Fruit fly (Drosophila melanogaster) whole organism, embryonic: ENCODE results near the gene CG4704.

Experiments used
- CG10274 ChIP-seq: fragments of 200-800 bp; sonication (Bioruptor generic); optimal IDR thresholded peaks from 3 replicates; lab custom pipeline; 2017; ENCODE audit warnings: missing biosample characterization, mild to moderate bottlenecking, missing genetic modification characterization
- CG12391 ChIP-seq: fragments of 200-800 bp; sonication (Bioruptor generic); optimal IDR thresholded peaks from 3 replicates; lab custom pipeline; 2018; ENCODE audit warnings: missing biosample characterization, mild to moderate bottlenecking, missing genetic modification characterization, moderate library complexity
- CG13424 ChIP-seq: fragments of 200-800 bp; sonication (Bioruptor generic); optimal IDR thresholded peaks from 2 replicates; lab custom pipeline; 2019; ENCODE audit warnings: missing biosample characterization, mild to moderate bottlenecking, missing genetic modification characterization, moderate library complexity
- CG13894 ChIP-seq: fragments of 200-800 bp; sonication (Bioruptor generic); optimal IDR thresholded peaks from 3 replicates; lab custom pipeline; 2018; ENCODE audit warnings: missing biosample characterization, mild to moderate bottlenecking, missing genetic modification characterization, moderate library complexity
- CG14014 ChIP-seq: fragments of 200-800 bp; sonication (Bioruptor generic); IDR thresholded peaks from 2 replicates; pipeline ENCODE4 v1.3.6; 2022; ENCODE audit warnings: missing biosample characterization, missing genetic modification characterization
- CG14965 ChIP-seq: fragments of 200-800 bp; sonication (Bioruptor generic); optimal IDR thresholded peaks from 2 replicates; lab custom pipeline; 2016; ENCODE audit warnings: missing biosample characterization, missing genetic modification characterization, borderline replicate concordance
- CG1529 ChIP-seq: fragments of 200-800 bp; sonication (Bioruptor generic); optimal IDR thresholded peaks from 3 replicates; lab custom pipeline; 2018; ENCODE audit warnings: missing biosample characterization, missing genetic modification characterization
- CG15479 ChIP-seq: fragments of 200-800 bp; sonication (Bioruptor generic); optimal IDR thresholded peaks from 3 replicates; lab custom pipeline; 2019; ENCODE audit warnings: missing biosample characterization, mild to moderate bottlenecking, missing genetic modification characterization, moderate library complexity
- CG15696 ChIP-seq: fragments of 200-800 bp; sonication (Bioruptor generic); optimal IDR thresholded peaks from 2 replicates; lab custom pipeline; 2019; ENCODE audit warnings: missing biosample characterization, mild to moderate bottlenecking, missing genetic modification characterization, moderate library complexity
- CG17361 ChIP-seq: fragments of 200-800 bp; sonication (Bioruptor generic); IDR thresholded peaks from 3 replicates; pipeline ENCODE4 v1.3.6; 2022; ENCODE audit warnings: missing biosample characterization, missing genetic modification characterization
- CG18476 ChIP-seq: fragments of 200-800 bp; sonication (Bioruptor generic); optimal IDR thresholded peaks from 2 replicates; lab custom pipeline; 2016; ENCODE audit warnings: missing biosample characterization, mild to moderate bottlenecking, missing genetic modification characterization
- CG2116 ChIP-seq: fragments of 200-800 bp; sonication (Bioruptor generic); optimal IDR thresholded peaks from 3 replicates; lab custom pipeline; 2018; ENCODE audit warnings: missing biosample characterization, mild to moderate bottlenecking, missing genetic modification characterization
- CG33557 ChIP-seq: fragments of 200-800 bp; sonication (Bioruptor generic); optimal IDR thresholded peaks from 2 replicates; lab custom pipeline; 2019; ENCODE audit warnings: missing biosample characterization, mild to moderate bottlenecking, missing genetic modification characterization, moderate library complexity
- CG43689 ChIP-seq: fragments of 200-800 bp; sonication (Bioruptor generic); IDR thresholded peaks from 2 replicates; pipeline ENCODE4 v1.3.6; 2022; ENCODE audit warnings: missing biosample characterization, missing genetic modification characterization
- CG4820 ChIP-seq: fragments of 200-800 bp; sonication (Bioruptor generic); optimal IDR thresholded peaks from 3 replicates; lab custom pipeline; 2016; ENCODE audit warnings: missing biosample characterization, missing genetic modification characterization
- CG6689 ChIP-seq: fragments of 200-800 bp; sonication (Bioruptor generic); IDR thresholded peaks from 2 replicates; pipeline ENCODE4 v1.3.6; 2022; ENCODE audit warnings: missing biosample characterization, missing genetic modification characterization
- CG7372 ChIP-seq: fragments of 200-800 bp; sonication (Bioruptor generic); IDR thresholded peaks from 2 replicates; pipeline ENCODE4 v1.3.6; 2022; ENCODE audit warnings: missing biosample characterization, missing genetic modification characterization
- CG7839 ChIP-seq: fragments of 200-800 bp; sonication (Bioruptor generic); optimal IDR thresholded peaks from 3 replicates; lab custom pipeline; 2018; ENCODE audit warnings: missing biosample characterization, mild to moderate bottlenecking, missing genetic modification characterization, moderate library complexity
- CG9437 ChIP-seq: fragments of 200-800 bp; sonication (Bioruptor generic); optimal IDR thresholded peaks from 2 replicates; lab custom pipeline; 2018; ENCODE audit warnings: missing biosample characterization, mild to moderate bottlenecking, missing genetic modification characterization
- CG9727 ChIP-seq: fragments of 200-800 bp; sonication (Bioruptor generic); optimal IDR thresholded peaks from 3 replicates; lab custom pipeline; 2017; ENCODE audit warnings: missing biosample characterization, mild to moderate bottlenecking, missing genetic modification characterization
- CrebB ChIP-seq: fragments of 200-800 bp; sonication (Bioruptor generic); optimal IDR thresholded peaks from 3 replicates; lab custom pipeline; 2018; ENCODE audit warnings: missing biosample characterization, mild to moderate bottlenecking, missing genetic modification characterization
- D ChIP-seq, 2 experiments: fragments of 200-800 bp in 1 of 2; fragments of >200 bp in 1 of 2; sonication (Bioruptor generic) in 1 of 2; optimal IDR thresholded peaks; 2 replicates in 1 of 2; 3 replicates in 1 of 2; lab custom pipeline; 2017; ENCODE audit warnings: mild to moderate bottlenecking in 1 of 2, missing biosample characterization in 1 of 2, missing genetic modification characterization in 1 of 2, missing genetic modification reagents in 1 of 2
- Fer3 ChIP-seq: fragments of 200-800 bp; sonication (Bioruptor generic); optimal IDR thresholded peaks from 2 replicates; lab custom pipeline; 2018; ENCODE audit warnings: missing biosample characterization, mild to moderate bottlenecking, missing genetic modification characterization, moderate library complexity
- Gug ChIP-seq: fragments of 200-800 bp; sonication (Bioruptor generic); IDR thresholded peaks from 4 replicates; pipeline ENCODE4 v1.3.6; 2022; ENCODE audit warnings: missing biosample characterization, missing genetic modification characterization
- HLHmδ ChIP-seq: fragments of 200-800 bp; sonication (Bioruptor generic); optimal IDR thresholded peaks from 2 replicates; lab custom pipeline; 2018; ENCODE audit warnings: missing biosample characterization, mild to moderate bottlenecking, missing genetic modification characterization, moderate library complexity
- Hr39 ChIP-seq: fragments of >200 bp; optimal IDR thresholded peaks from 2 replicates; lab custom pipeline; 2017
- Hr51 ChIP-seq, 2 experiments: fragments of 200-800 bp; sonication (Bioruptor generic); optimal IDR thresholded peaks; 2 replicates in 1 of 2; 3 replicates in 1 of 2; lab custom pipeline; 2016 to 2018; ENCODE audit warnings: missing biosample characterization in 2 of 2, missing genetic modification characterization in 2 of 2, mild to moderate bottlenecking in 1 of 2, moderate library complexity in 1 of 2
- Hsf ChIP-seq: fragments of 200-800 bp; sonication (Bioruptor generic); optimal IDR thresholded peaks from 3 replicates; lab custom pipeline; 2016; ENCODE audit warnings: missing biosample characterization, missing genetic modification characterization
- NFAT ChIP-seq: fragments of 200-800 bp; sonication (Bioruptor generic); IDR thresholded peaks from 2 replicates; pipeline ENCODE4 v1.3.6; 2022; ENCODE audit warnings: missing biosample characterization, missing genetic modification characterization
- NfI ChIP-seq: fragments of 200-800 bp; sonication (Bioruptor generic); optimal IDR thresholded peaks from 3 replicates; lab custom pipeline; 2018; ENCODE audit warnings: missing biosample characterization, mild to moderate bottlenecking, missing genetic modification characterization, moderate library complexity
- Oli ChIP-seq: fragments of 200-800 bp; sonication (Bioruptor generic); optimal IDR thresholded peaks from 2 replicates; lab custom pipeline; 2018; ENCODE audit warnings: missing biosample characterization, mild to moderate bottlenecking, missing genetic modification characterization, moderate library complexity
- Rx ChIP-seq: fragments of 200-800 bp; sonication (Bioruptor generic); IDR thresholded peaks from 2 replicates; pipeline ENCODE4 v1.3.6; 2022; ENCODE audit warnings: missing biosample characterization, missing genetic modification characterization
- ac ChIP-seq: fragments of 200-800 bp; sonication (Bioruptor generic); optimal IDR thresholded peaks from 3 replicates; lab custom pipeline; 2017; ENCODE audit warnings: missing biosample characterization, mild to moderate bottlenecking, missing genetic modification characterization
- corto ChIP-seq: fragments of 200-800 bp; sonication (Bioruptor generic); optimal IDR thresholded peaks from 2 replicates; lab custom pipeline; 2016; ENCODE audit warnings: missing biosample characterization, mild to moderate bottlenecking, missing genetic modification characterization, moderate library complexity
- crol ChIP-seq: fragments of 200-800 bp; sonication (Bioruptor generic); IDR thresholded peaks from 2 replicates; pipeline ENCODE4 v1.3.6; 2022; ENCODE audit warnings: missing biosample characterization, missing genetic modification characterization
- dati ChIP-seq: fragments of 200-800 bp; sonication (Bioruptor generic); IDR thresholded peaks from 2 replicates; pipeline ENCODE4 v1.3.6; 2022; ENCODE audit warnings: missing biosample characterization, missing genetic modification characterization
- eve ChIP-seq, 2 experiments: fragments of >200 bp; optimal IDR thresholded peaks; 2 replicates each; lab custom pipeline; 2017; ENCODE audit warnings: missing biosample characterization in 2 of 2, missing genetic modification characterization in 2 of 2
- mam ChIP-seq: fragments of 200-800 bp; sonication (Bioruptor generic); optimal IDR thresholded peaks from 3 replicates; lab custom pipeline; 2016; ENCODE audit warnings: missing biosample characterization, missing genetic modification characterization
- nmo ChIP-seq: fragments of 200-800 bp; sonication (Bioruptor generic); optimal IDR thresholded peaks from 2 replicates; lab custom pipeline; 2018; ENCODE audit warnings: missing biosample characterization, mild to moderate bottlenecking, missing genetic modification characterization, moderate library complexity
- otp ChIP-seq: fragments of 200-800 bp; sonication (Bioruptor generic); IDR thresholded peaks from 3 replicates; pipeline ENCODE4, ENCODE4 v1.3.6; 2022; ENCODE audit warnings: missing biosample characterization, missing genetic modification characterization
- pan ChIP-seq, 4 experiments: fragments of >200 bp in 3 of 4; fragments of 200-800 bp in 1 of 4; sonication (Bioruptor generic) in 1 of 4; optimal IDR thresholded peaks in 3 of 4; IDR thresholded peaks in 1 of 4; 2 replicates each; pipeline versions ENCODE4 v1.3.6 to Lab custom; 2017 to 2022; ENCODE audit warnings: missing biosample characterization in 2 of 4, missing genetic modification characterization in 2 of 4, mixed read lengths in 1 of 4
- pho ChIP-seq: fragments of 200-800 bp; sonication (Bioruptor generic); optimal IDR thresholded peaks from 2 replicates; lab custom pipeline; 2016; ENCODE audit warnings: missing biosample characterization, missing genetic modification characterization
- pnt ChIP-seq: fragments of 200-800 bp; sonication (Bioruptor generic); optimal IDR thresholded peaks from 3 replicates; lab custom pipeline; 2016; ENCODE audit warnings: missing biosample characterization, missing genetic modification characterization
- seq ChIP-seq: fragments of 200-800 bp; sonication (Bioruptor generic); IDR thresholded peaks from 2 replicates; pipeline ENCODE4 v1.3.6; 2022; ENCODE audit warnings: missing biosample characterization, missing genetic modification characterization
- sima ChIP-seq: fragments of 200-800 bp; sonication (Bioruptor generic); optimal IDR thresholded peaks from 2 replicates; lab custom pipeline; 2016; ENCODE audit warnings: missing biosample characterization, missing genetic modification characterization
- so ChIP-seq: fragments of 200-800 bp; sonication (Bioruptor generic); IDR thresholded peaks from 3 replicates; pipeline ENCODE4 v1.3.6; 2022; ENCODE audit warnings: missing biosample characterization, missing genetic modification characterization
- tio ChIP-seq: fragments of 200-800 bp; sonication (Bioruptor generic); optimal IDR thresholded peaks from 2 replicates; lab custom pipeline; 2017; ENCODE audit warnings: missing biosample characterization, missing genetic modification characterization, inconsistent platforms
- wdn ChIP-seq: fragments of 200-800 bp; sonication (Bioruptor generic); IDR thresholded peaks from 2 replicates; pipeline ENCODE4 v1.3.6; 2022; ENCODE audit warnings: missing biosample characterization, missing genetic modification characterization
- z ChIP-seq: fragments of 200-800 bp; sonication (Bioruptor generic); IDR thresholded peaks from 3 replicates; pipeline ENCODE4 v1.3.6; 2022; ENCODE audit warnings: missing biosample characterization, missing genetic modification characterization
- zen ChIP-seq: fragments of 200-800 bp; sonication (Bioruptor generic); optimal IDR thresholded peaks from 3 replicates; lab custom pipeline; 2018; ENCODE audit warnings: missing biosample characterization, mild to moderate bottlenecking, missing genetic modification characterization, moderate library complexity

The CG4704 gene

DNA sequence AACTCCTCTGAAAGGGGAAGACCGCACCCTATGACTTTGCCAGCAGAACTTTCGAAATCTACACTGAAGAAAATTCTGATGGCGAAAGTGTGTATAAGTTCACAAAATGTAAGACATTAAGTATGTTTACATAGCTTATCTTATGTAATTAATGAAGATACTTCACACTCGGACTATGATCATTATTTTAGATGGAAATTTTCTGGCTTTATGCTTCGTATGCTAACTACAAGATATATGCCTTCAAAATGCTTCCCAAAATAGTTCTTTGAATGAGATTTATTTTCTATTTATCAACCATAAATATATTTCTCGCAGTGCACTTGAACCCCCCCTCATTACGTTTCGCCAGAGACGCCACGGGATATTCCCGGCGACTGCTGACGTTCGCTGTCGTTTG lies 32.3 kb upstream of the CG4704 start (continued):
- TF ChIP-seq CG14965 (GFP tag; lab: Kevin White, UChicago) (no peak), dati (GFP tag; lab: Robert Waterston, UW) (no peak), tio (GFP tag; lab: Kevin White, UChicago) (no peak), NFAT (GFP tag; lab: Robert Waterston, UW) (no peak), CG13894 (tag; lab: Kevin White, UChicago) (no peak), CG10274 (no peak), CG7372 (GFP tag; lab: Robert Waterston, UW) (0 out of 2 replicates have a peak, but pooled peaks have one; percentile 8), CG15696 (tag; lab: Kevin White, UChicago) (peak; percentile 40), otp (GFP tag; lab: Robert Waterston, UW) (no peak; the same call in 2 of the 3 replicates), HLHmδ (GFP tag; lab: Kevin White, UChicago) (no peak), zen (tag; lab: Kevin White, UChicago) (peak; percentile 52), corto (GFP tag; lab: Kevin White, UChicago) (no peak), CG2116 (no peak), CG6689 (peak; percentile 57), CG43689 (GFP tag; lab: Robert Waterston, UW) (no peak), CG15479 (no peak), Hsf (GFP tag; lab: Kevin White, UChicago) (peak; percentile 9), sima (no peak), CrebB (tag; lab: Kevin White, UChicago) (no peak), CG12391 (tag; lab: Kevin White, UChicago) (peak; percentile 58), Hr39 (lab: Kevin White, UChicago) (no peak), Hr51 (GFP tag; optimal IDR thresholded peaks at IDR 0.05; lab: Kevin White, UChicago) (peak in 1 of 2 experiments; percentile 55), CG9437 (GFP tag; lab: Kevin White, UChicago) (peak; percentile 42), Oli (tag; lab: Kevin White, UChicago) (peak; percentile 67), CG1529 (peak; percentile 23), Rx (GFP tag; lab: Robert Waterston, UW) (no peak), nmo (GFP tag; lab: Kevin White, UChicago) (peak; percentile 67), CG9727 (GFP tag; lab: Kevin White, UChicago) (peak; percentile 64), CG7839 (tag; lab: Kevin White, UChicago) (peak; percentile 72), crol (GFP tag; lab: Robert Waterston, UW) (no peak), CG14014 (GFP tag; lab: Robert Waterston, UW) (no peak), pho (GFP tag; lab: Kevin White, UChicago) (peak; percentile 10), z (no peak), CG13424 (peak; percentile 61), so (GFP tag; lab: Robert Waterston, UW) (no peak), CG18476 (peak; percentile 23), mam (GFP tag; lab: Kevin White, UChicago) (no peak), Gug (GFP tag; lab: Robert Waterston, UW) (no peak), seq (GFP tag; lab: Robert Waterston, UW) (peak; percentile 31; the same call in 1 of the 2 replicates), CG4820 (GFP tag; lab: Kevin White, UChicago) (no peak), D (optimal IDR thresholded peaks at IDR 0.05; lab: Kevin White, UChicago) (no peak), D (GFP tag; optimal IDR thresholded peaks at IDR 0.05; lab: Kevin White, UChicago) (peak; percentile 60), NfI (peak; percentile 19), eve (GFP tag; optimal IDR thresholded peaks at IDR 0.05; lab: Kevin White, UChicago) (peak in 1 of 2 experiments; percentile 58), Fer3 (tag; lab: Kevin White, UChicago) (peak; percentile 5), CG33557 (peak; percentile 39), pan (optimal IDR thresholded peaks at IDR 0.05; lab: Kevin White, UChicago) (no peak), pan (GFP tag; optimal IDR thresholded peaks at IDR 0.05 in 1 of 2, IDR thresholded peaks at IDR 0.05 in 1 of 2) (no peak), pnt (no peak), ac (GFP tag; lab: Kevin White, UChicago) (no peak), CG17361 (peak; percentile 73), wdn (GFP tag; lab: Robert Waterston, UW) (no peak)
